Worm (Caenorhabditis elegans) whole organism, L2 larva: ENCODE results near the gene lgc-28.
"Not testable (repeated sequence)": the region's sequence is repeated elsewhere in the genome, so short reads cannot be mapped to it uniquely, and the experiment has no call there.

Source experiments
- R02D3.7 ChIP-seq: fragments of 150-350 bp; optimal IDR thresholded peaks from 2 replicates; lab custom pipeline; 2014; ENCODE audit warnings: missing biosample characterization, missing genetic modification characterization
- egl-27 ChIP-seq: sonication (generic microtip); optimal IDR thresholded peaks from 3 replicates; lab custom pipeline; 2017; ENCODE audit warnings: missing biosample characterization, missing genetic modification reagents, missing genetic modification characterization
- lin-13 ChIP-seq: fragments of 150-350 bp; optimal IDR thresholded peaks from 2 replicates; lab custom pipeline; 2014; ENCODE audit warnings: missing biosample characterization, missing genetic modification reagents, missing genetic modification characterization
- mab-5 ChIP-seq: fragments of 150-350 bp; optimal IDR thresholded peaks from 2 replicates; lab custom pipeline; 2014; ENCODE audit warnings: missing biosample characterization, missing genetic modification characterization
- nhr-10 ChIP-seq: sonication (generic microtip); optimal IDR thresholded peaks from 2 replicates; lab custom pipeline; 2017; ENCODE audit warnings: missing biosample characterization, missing genetic modification characterization
- nhr-23 ChIP-seq: fragments of 150-350 bp; optimal IDR thresholded peaks from 2 replicates; lab custom pipeline; 2014; ENCODE audit warnings: missing biosample characterization, missing genetic modification reagents, missing genetic modification characterization
- nhr-25 ChIP-seq: fragments of 150-350 bp; sonication (generic microtip); optimal IDR thresholded peaks from 3 replicates; lab custom pipeline; 2014; ENCODE audit warnings: missing biosample characterization, missing genetic modification characterization
- nhr-77 ChIP-seq: fragments of 150-350 bp; optimal IDR thresholded peaks from 2 replicates; lab custom pipeline; 2014; ENCODE audit warnings: missing biosample characterization, missing genetic modification characterization
- sma-3 ChIP-seq: sonication (generic microtip); optimal IDR thresholded peaks from 2 replicates; lab custom pipeline; 2016; ENCODE audit warnings: missing genetic modification reagents, missing genetic modification characterization, missing compliant biosample characterization
- unc-62 ChIP-seq: fragments of 150-350 bp; optimal IDR thresholded peaks from 2 replicates; lab custom pipeline; 2014; ENCODE audit warnings: missing biosample characterization, missing genetic modification reagents, missing genetic modification characterization
- zag-1 ChIP-seq: fragments of 150-350 bp; optimal IDR thresholded peaks from 2 replicates; lab custom pipeline; 2014; ENCODE audit warnings: missing biosample characterization, missing genetic modification characterization
- ztf-11 ChIP-seq: sonication (generic microtip); optimal IDR thresholded peaks from 2 replicates; lab custom pipeline; 2017; ENCODE audit warnings: missing biosample characterization, missing genetic modification characterization

DNA sequence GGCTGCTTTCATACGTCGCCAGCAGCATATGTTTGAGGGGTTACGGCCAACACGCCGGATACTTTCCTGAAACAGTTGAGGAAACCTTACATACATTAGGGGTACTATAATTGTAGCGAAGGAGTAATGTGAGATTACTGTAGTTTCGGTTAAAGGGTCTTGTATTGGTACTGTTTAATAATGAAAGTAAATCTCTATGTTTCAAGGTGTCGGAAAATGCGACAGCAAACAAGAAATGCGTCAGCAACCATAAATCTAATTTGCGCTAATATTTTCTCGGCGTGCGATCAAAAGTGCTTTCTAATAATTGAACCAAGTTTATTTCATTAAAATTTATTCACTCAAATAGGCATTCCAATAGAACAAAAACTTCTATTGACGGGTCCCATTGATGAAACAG lies 47.4 kb downstream of the lgc-28 start, which contains the start of gene sri-57:
- TF ChIP-seq lin-13; zag-1 (tag; lab: Kevin White, UChicago); nhr-23 (tag; lab: Kevin White, UChicago); egl-27 (tag; lab: Kevin White, UChicago); ztf-11 (tag; lab: Kevin White, UChicago); nhr-77 (tag; lab: Kevin White, UChicago); nhr-25 (tag; lab: Kevin White, UChicago); unc-62; sma-3 (GFP tag; lab: Kevin White, UChicago); R02D3.7 (tag; lab: Kevin White, UChicago); mab-5 (tag; lab: Kevin White, UChicago); nhr-10: not testable (repeated sequence)
